Worm (Caenorhabditis elegans) whole organism, young adult: ENCODE measurements around the gene C01G6.2.
A peak's percentile ranks its signal among the peaks of the same experiment; 100 is the strongest.

Source experiments
- B0019.2 ChIP-seq: fragments of 200-800 bp; sonication (Bioruptor generic); conservative IDR thresholded peaks from 2 replicates; pipeline ENCODE4 v1.3.6; 2022; ENCODE audit warnings: missing genetic modification reagents, missing genetic modification characterization, missing compliant biosample characterization
- C17E4.6 ChIP-seq: fragments of 200-800 bp; sonication (Bioruptor generic); IDR thresholded peaks from 2 replicates; pipeline ENCODE4 v1.3.6; 2022; ENCODE audit warnings: missing genetic modification reagents, missing genetic modification characterization, missing compliant biosample characterization
- D2030.7 ChIP-seq: fragments of 200-800 bp; sonication (Bioruptor generic); IDR thresholded peaks from 2 replicates; pipeline ENCODE4 v1.3.6; 2022; ENCODE audit warnings: missing genetic modification reagents, missing genetic modification characterization, missing compliant biosample characterization
- F33H1.4 ChIP-seq: fragments of 200-800 bp; sonication (Bioruptor generic); IDR thresholded peaks from 2 replicates; pipeline ENCODE4 v1.3.6; 2022; ENCODE audit warnings: missing genetic modification reagents, missing genetic modification characterization, missing compliant biosample characterization
- F55B11.4 ChIP-seq: sonication (generic microtip); optimal IDR thresholded peaks from 2 replicates; lab custom pipeline; 2016; ENCODE audit warnings: missing compliant biosample characterization, missing genetic modification characterization, borderline replicate concordance; ENCODE audit not compliant: insufficient read depth
- F57A8.1 ChIP-seq: fragments of 200-800 bp; sonication (Bioruptor generic); optimal IDR thresholded peaks from 2 replicates; lab custom pipeline; 2018; ENCODE audit warnings: mild to moderate bottlenecking, missing genetic modification characterization, moderate library complexity, missing compliant biosample characterization
- K12H6.12 ChIP-seq: fragments of 200-800 bp; sonication (Bioruptor generic); optimal IDR thresholded peaks from 2 replicates; lab custom pipeline; 2018; ENCODE audit warnings: mild to moderate bottlenecking, missing genetic modification characterization, missing compliant biosample characterization
- T26A5.8 ChIP-seq: sonication (generic microtip); optimal IDR thresholded peaks from 2 replicates; lab custom pipeline; 2016; ENCODE audit warnings: missing genetic modification characterization, missing compliant biosample characterization
- Y56A3A.18 ChIP-seq: fragments of 200-800 bp; sonication (Bioruptor generic); IDR thresholded peaks from 2 replicates; pipeline ENCODE4 v1.3.6; 2022; ENCODE audit warnings: missing genetic modification reagents, missing genetic modification characterization, missing compliant biosample characterization
- Y67H2A.10 ChIP-seq: fragments of 200-800 bp; sonication (Bioruptor generic); conservative IDR thresholded peaks from 2 replicates; pipeline ENCODE4 v1.3.6; 2022; ENCODE audit warnings: missing genetic modification reagents, missing genetic modification characterization, missing compliant biosample characterization
- Y79H2A.3 ChIP-seq: fragments of 200-800 bp; sonication (Bioruptor generic); conservative IDR thresholded peaks from 2 replicates; pipeline ENCODE4 v1.3.6; 2022; ENCODE audit warnings: missing genetic modification reagents, missing genetic modification characterization, missing compliant biosample characterization
- Y95B8A.8 ChIP-seq: fragments of 200-800 bp; sonication (Bioruptor generic); IDR thresholded peaks from 2 replicates; pipeline ENCODE4 v1.3.6; 2022; ENCODE audit warnings: missing genetic modification reagents, missing genetic modification characterization, missing compliant biosample characterization
- ama-1 ChIP-seq, 3 experiments: fragments of 150-350 bp in 1 of 3; sonication (generic microtip) in 2 of 3; optimal IDR thresholded peaks; 2 replicates each; lab custom pipeline; 2014 to 2018; ENCODE audit warnings: missing biosample characterization in 2 of 3, missing genetic modification characterization in 2 of 3, missing genetic modification reagents in 2 of 3
- attf-5 ChIP-seq: fragments of 200-800 bp; sonication (Bioruptor generic); optimal IDR thresholded peaks from 2 replicates; lab custom pipeline; 2018; ENCODE audit warnings: mild to moderate bottlenecking, missing genetic modification characterization, missing compliant biosample characterization
- attf-6 ChIP-seq: fragments of 200-800 bp; sonication (Bioruptor generic); IDR thresholded peaks from 2 replicates; pipeline ENCODE4 v1.3.6; 2022; ENCODE audit warnings: missing genetic modification reagents, missing genetic modification characterization, missing compliant biosample characterization
- cebp-2 ChIP-seq: fragments of 200-800 bp; sonication (Bioruptor generic); IDR thresholded peaks from 2 replicates; pipeline ENCODE4 v1.3.6; 2022; ENCODE audit warnings: missing genetic modification characterization, missing compliant biosample characterization
- ceh-79 ChIP-seq: sonication (generic microtip); optimal IDR thresholded peaks from 2 replicates; lab custom pipeline; 2017; ENCODE audit warnings: mild to moderate bottlenecking, missing genetic modification characterization, missing compliant biosample characterization
- chd-7 ChIP-seq: sonication (generic microtip); optimal IDR thresholded peaks from 2 replicates; lab custom pipeline; 2016; ENCODE audit warnings: mild to moderate bottlenecking, missing genetic modification characterization, moderate library complexity, missing compliant biosample characterization
- dox-1 ChIP-seq: fragments of 200-800 bp; sonication (Bioruptor generic); IDR thresholded peaks from 2 replicates; pipeline ENCODE4 v1.3.6; 2022; ENCODE audit warnings: missing genetic modification reagents, missing genetic modification characterization, missing compliant biosample characterization
- dpl-1 ChIP-seq: fragments of 150-350 bp; optimal IDR thresholded peaks from 2 replicates; lab custom pipeline; 2014; ENCODE audit warnings: missing biosample characterization, missing genetic modification reagents, missing genetic modification characterization
- egl-18 ChIP-seq: fragments of 200-800 bp; sonication (Bioruptor generic); IDR thresholded peaks from 2 replicates; pipeline ENCODE4 v1.3.6; 2022; ENCODE audit warnings: missing genetic modification reagents, missing genetic modification characterization, missing compliant biosample characterization
- egl-44 ChIP-seq: fragments of 200-800 bp; sonication (Bioruptor generic); IDR thresholded peaks from 2 replicates; pipeline ENCODE4 v1.3.6; 2022; ENCODE audit warnings: missing genetic modification reagents, missing genetic modification characterization, missing compliant biosample characterization
- ets-4 ChIP-seq: fragments of 200-800 bp; sonication (Bioruptor generic); optimal IDR thresholded peaks from 2 replicates; lab custom pipeline; 2018; ENCODE audit warnings: mild to moderate bottlenecking, missing genetic modification characterization, missing compliant biosample characterization
- gei-17 ChIP-seq: fragments of 200-800 bp; sonication (Bioruptor generic); optimal IDR thresholded peaks from 2 replicates; lab custom pipeline; 2018; ENCODE audit warnings: mild to moderate bottlenecking, missing genetic modification characterization, missing compliant biosample characterization
- him-1 ChIP-seq: sonication (generic microtip); optimal IDR thresholded peaks from 2 replicates; lab custom pipeline; 2016; ENCODE audit warnings: missing genotype, missing genetic modification reagents, missing genetic modification characterization, missing compliant biosample characterization
- hlh-12 ChIP-seq: sonication (generic microtip); optimal IDR thresholded peaks from 2 replicates; lab custom pipeline; 2016; ENCODE audit warnings: missing genetic modification characterization, missing compliant biosample characterization
- let-607 ChIP-seq, 2 experiments: fragments of 200-800 bp in 1 of 2; sonication (Bioruptor generic) in 1 of 2; sonication (generic microtip) in 1 of 2; optimal IDR thresholded peaks; 2 replicates each; lab custom pipeline; 2016 to 2018; ENCODE audit warnings: mild to moderate bottlenecking in 2 of 2, missing compliant biosample characterization in 2 of 2, missing genetic modification characterization in 2 of 2, moderate library complexity in 2 of 2, missing genotype in 1 of 2
- lir-1 ChIP-seq: fragments of 200-800 bp; sonication (Bioruptor generic); conservative IDR thresholded peaks from 2 replicates; pipeline ENCODE4 v1.3.6; 2022; ENCODE audit warnings: missing genetic modification reagents, missing genetic modification characterization, missing compliant biosample characterization
- lsl-1 ChIP-seq: fragments of 200-800 bp; sonication (Bioruptor generic); optimal IDR thresholded peaks from 2 replicates; lab custom pipeline; 2018; ENCODE audit warnings: mild to moderate bottlenecking, missing genetic modification characterization, moderate library complexity, missing compliant biosample characterization
- madf-10 ChIP-seq: sonication (generic microtip); optimal IDR thresholded peaks from 2 replicates; lab custom pipeline; 2016; ENCODE audit warnings: mild to moderate bottlenecking, missing genetic modification characterization, missing compliant biosample characterization
- madf-8 ChIP-seq: fragments of 200-800 bp; sonication (Bioruptor generic); conservative IDR thresholded peaks from 2 replicates; pipeline ENCODE4 v1.3.6; 2022; ENCODE audit warnings: missing genetic modification reagents, missing genetic modification characterization, missing compliant biosample characterization
- mcd-1 ChIP-seq: fragments of 200-800 bp; sonication (Bioruptor generic); IDR thresholded peaks from 2 replicates; pipeline ENCODE4 v1.3.6; 2022; ENCODE audit warnings: missing genetic modification reagents, missing genetic modification characterization, missing compliant biosample characterization
- mel-28 ChIP-seq: sonication (generic microtip); optimal IDR thresholded peaks from 2 replicates; lab custom pipeline; 2016; ENCODE audit warnings: borderline replicate concordance, mild to moderate bottlenecking, missing genetic modification characterization, missing compliant biosample characterization
- nfyb-1 ChIP-seq: fragments of 200-800 bp; sonication (Bioruptor generic); IDR thresholded peaks from 2 replicates; pipeline ENCODE4 v1.3.6; 2022; ENCODE audit warnings: missing genetic modification reagents, missing genetic modification characterization, missing compliant biosample characterization
- nhr-90 ChIP-seq: sonication (generic microtip); optimal IDR thresholded peaks from 2 replicates; lab custom pipeline; 2016; ENCODE audit warnings: missing genotype, mild to moderate bottlenecking, missing genetic modification characterization, missing compliant biosample characterization
- pbrm-1 ChIP-seq: fragments of 200-800 bp; sonication (Bioruptor generic); IDR thresholded peaks from 2 replicates; pipeline ENCODE4 v1.3.6; 2022; ENCODE audit warnings: missing genetic modification reagents, missing genetic modification characterization, missing compliant biosample characterization
- pha-4 ChIP-seq: fragments of 150-350 bp; sonication (generic microtip); optimal IDR thresholded peaks from 2 replicates; lab custom pipeline; 2014; ENCODE audit warnings: missing biosample characterization, missing genetic modification reagents, missing genetic modification characterization
- rcor-1 ChIP-seq: fragments of 200-800 bp; sonication (Bioruptor generic); IDR thresholded peaks from 2 replicates; pipeline ENCODE4 v1.3.6; 2022; ENCODE audit warnings: missing genetic modification reagents, missing genetic modification characterization, missing compliant biosample characterization
- rec-8 ChIP-seq, 2 experiments: sonication (generic microtip); optimal IDR thresholded peaks; 2 replicates each; lab custom pipeline; 2016; ENCODE audit warnings: mild to moderate bottlenecking in 2 of 2, missing genetic modification characterization in 2 of 2, missing genetic modification reagents in 2 of 2, missing genotype in 2 of 2, missing biosample characterization in 1 of 2, missing compliant biosample characterization in 1 of 2, moderate library complexity in 1 of 2
- repo-1 ChIP-seq: sonication (generic microtip); optimal IDR thresholded peaks from 2 replicates; lab custom pipeline; 2017; ENCODE audit warnings: mild to moderate bottlenecking, missing genetic modification characterization, missing compliant biosample characterization
- sdz-38 ChIP-seq: sonication (generic microtip); optimal IDR thresholded peaks from 2 replicates; lab custom pipeline; 2016; ENCODE audit warnings: missing genotype, missing genetic modification characterization, missing compliant biosample characterization
- snpc-4 ChIP-seq, 5 experiments: fragments of 150-350 bp in 1 of 5; sonication (generic microtip) in 4 of 5; optimal IDR thresholded peaks; 2 replicates each; lab custom pipeline; 2014 to 2018; ENCODE audit warnings: missing genetic modification characterization in 5 of 5, missing biosample characterization in 3 of 5, antibody characterized with exemption in 2 of 5, mild to moderate bottlenecking in 2 of 5, missing compliant biosample characterization in 2 of 5, missing genotype in 2 of 5, moderate library complexity in 2 of 5, missing genetic modification reagents in 1 of 5
- tlf-1 ChIP-seq: fragments of 200-800 bp; sonication (Bioruptor generic); optimal IDR thresholded peaks from 2 replicates; lab custom pipeline; 2018; ENCODE audit warnings: mild to moderate bottlenecking, missing genetic modification characterization, missing compliant biosample characterization
- zim-3 ChIP-seq: sonication (generic microtip); optimal IDR thresholded peaks from 2 replicates; lab custom pipeline; 2017; ENCODE audit warnings: mild to moderate bottlenecking, missing genetic modification characterization, moderate library complexity, missing compliant biosample characterization
- ztf-22 ChIP-seq: fragments of 200-800 bp; sonication (Bioruptor generic); optimal IDR thresholded peaks from 2 replicates; lab custom pipeline; 2018; ENCODE audit warnings: mild to moderate bottlenecking, missing genetic modification characterization, moderate library complexity, missing compliant biosample characterization
- ztf-25 ChIP-seq: fragments of 200-800 bp; sonication (Bioruptor generic); IDR thresholded peaks from 2 replicates; pipeline ENCODE4 v1.3.6; 2022; ENCODE audit warnings: missing genetic modification reagents, missing genetic modification characterization, missing compliant biosample characterization
- ztf-3 ChIP-seq: fragments of 200-800 bp; sonication (Bioruptor generic); optimal IDR thresholded peaks from 2 replicates; lab custom pipeline; 2018; ENCODE audit warnings: mild to moderate bottlenecking, missing genetic modification characterization, missing compliant biosample characterization

C01G6.2 gene

ce11 chrII:9282787-9283186, 15.9 kb downstream of the C01G6.2 start (continued):
- no peak for TF ChIP-seq B0019.2 (GFP tag; lab: Robert Waterston, UW)
- TF ChIP-seq chd-7 (tag; lab: Kevin White, UChicago): peak; percentile 80
- TF ChIP-seq Y79H2A.3 (GFP tag; lab: Robert Waterston, UW): no peak
- TF ChIP-seq gei-17 (GFP tag; lab: Kevin White, UChicago): peak; percentile 42
- TF ChIP-seq snpc-4 (GFP tag; optimal IDR thresholded peaks at IDR 0.05; lab: Kevin White, UChicago): no peak
- peak; percentile 59 to 79 (median 70) for TF ChIP-seq snpc-4 (tag; optimal IDR thresholded peaks at IDR 0.05; lab: Kevin White, UChicago)
- no peak for TF ChIP-seq T26A5.8
- TF ChIP-seq nhr-90 (tag; lab: Kevin White, UChicago): peak; percentile 50
- TF ChIP-seq tlf-1 (GFP tag; lab: Kevin White, UChicago): peak; percentile 44
- peak; percentile 33 for TF ChIP-seq ama-1 (optimal IDR thresholded peaks at IDR 0.05; lab: Kevin White, UChicago)
- TF ChIP-seq ama-1 (GFP tag; optimal IDR thresholded peaks at IDR 0.05; lab: Kevin White, UChicago): peak in 1 of 2 experiments; percentile 50
- no peak for TF ChIP-seq D2030.7 (GFP tag; lab: Robert Waterston, UW)
- TF ChIP-seq pha-4 (tag; lab: Kevin White, UChicago): no peak
- peak; percentile 65 for TF ChIP-seq repo-1
- TF ChIP-seq mcd-1 (GFP tag; lab: Robert Waterston, UW): peak; percentile 66
- TF ChIP-seq F33H1.4: no peak
- no peak for TF ChIP-seq attf-6 (GFP tag; lab: Robert Waterston, UW)
- no peak for TF ChIP-seq F55B11.4 (tag; lab: Kevin White, UChicago)
- TF ChIP-seq rec-8 (tag; optimal IDR thresholded peaks at IDR 0.05; lab: Kevin White, UChicago): no peak
- TF ChIP-seq K12H6.12 (tag; lab: Kevin White, UChicago): peak; percentile 89
- TF ChIP-seq dpl-1: no peak
- TF ChIP-seq lir-1 (GFP tag; lab: Robert Waterston, UW): 0 out of 2 replicates have a peak, but pooled peaks have one; percentile 6
- TF ChIP-seq Y67H2A.10: no peak
- TF ChIP-seq sdz-38 (tag; lab: Kevin White, UChicago): no peak
- TF ChIP-seq ztf-25 (GFP tag; lab: Robert Waterston, UW): no peak
- peak; percentile 89 for TF ChIP-seq dox-1
- peak; percentile 58 to 62 for TF ChIP-seq let-607 (tag; optimal IDR thresholded peaks at IDR 0.05; lab: Kevin White, UChicago)
- TF ChIP-seq nfyb-1 (GFP tag; lab: Robert Waterston, UW): peak; percentile 91
- TF ChIP-seq hlh-12 (tag; lab: Kevin White, UChicago): no peak
- TF ChIP-seq madf-8 (GFP tag; lab: Robert Waterston, UW): no peak
- TF ChIP-seq rcor-1 (GFP tag; lab: Robert Waterston, UW): peak; percentile 58; the same call in 1 of the 2 replicates
- TF ChIP-seq attf-5 (GFP tag; lab: Kevin White, UChicago): peak; percentile 82
- TF ChIP-seq Y95B8A.8 (GFP tag; lab: Robert Waterston, UW): peak; percentile 78; the same call in 1 of the 2 replicates
- peak; percentile 28 for TF ChIP-seq ztf-3 (GFP tag; lab: Kevin White, UChicago)
- peak; percentile 85 for TF ChIP-seq ets-4 (GFP tag; lab: Kevin White, UChicago)
- 0 out of 2 replicates have a peak, but pooled peaks have one; percentile 31 for TF ChIP-seq Y56A3A.18 (GFP tag; lab: Robert Waterston, UW)
- TF ChIP-seq ztf-22 (GFP tag; lab: Kevin White, UChicago): peak; percentile 40
- TF ChIP-seq F57A8.1 (GFP tag; lab: Kevin White, UChicago): no peak
- TF ChIP-seq pbrm-1: peak; percentile 70; the same call in 1 of the 2 replicates
- TF ChIP-seq C17E4.6 (GFP tag; lab: Robert Waterston, UW): no peak
- no peak for TF ChIP-seq egl-18 (GFP tag; lab: Robert Waterston, UW)
- peak; percentile 78; the same call in 1 of the 2 replicates for TF ChIP-seq cebp-2 (GFP tag; lab: Robert Waterston, UW)
- no peak for TF ChIP-seq zim-3 (tag; lab: Kevin White, UChicago)
- TF ChIP-seq madf-10 (tag; lab: Kevin White, UChicago): peak; percentile 77
- no peak for TF ChIP-seq him-1
- no peak for TF ChIP-seq mel-28 (tag; lab: Kevin White, UChicago)
- TF ChIP-seq ceh-79 (tag; lab: Kevin White, UChicago): no peak
- no peak for TF ChIP-seq lsl-1 (GFP tag; lab: Kevin White, UChicago)
- 0 out of 2 replicates have a peak, but pooled peaks have one; percentile 67 for TF ChIP-seq egl-44 (GFP tag; lab: Robert Waterston, UW)
